Fruit fly (Drosophila melanogaster) S2 (cell line): ENCODE measurements around the gene Mocs1.
A peak's percentile ranks its signal among the peaks of the same experiment; 100 is the strongest.

Experiments used
- CG8478 ChIP-seq: fragments of >200 bp; optimal IDR thresholded peaks from 2 replicates; lab custom pipeline; 2018
- CTCF ChIP-seq, 2 experiments: fragments of >200 bp; optimal IDR thresholded peaks; 2 replicates each; lab custom pipeline; 2018

The Mocs1 gene

dm6 chr3L:11070372-11070854 is at the start of gene Mocs1:
TSS of gene Mocs1 (plus strand) at chr3L:11070526.
- TF ChIP-seq CG8478 (lab: Kevin White, UChicago) (no peak), CTCF (optimal IDR thresholded peaks at IDR 0.05; lab: Kevin White, UChicago) (no peak)

- TF ChIP-seq CG8478 (lab: Kevin White, UChicago) (no peak), CTCF (optimal IDR thresholded peaks at IDR 0.05; lab: Kevin White, UChicago) (no peak)
Measured at dm6 chr3L:11021958-11022357, 48.4 kb upstream of the Mocs1 start.

- no peak for TF ChIP-seq CG8478 (lab: Kevin White, UChicago)
- no peak for TF ChIP-seq CTCF (optimal IDR thresholded peaks at IDR 0.05; lab: Kevin White, UChicago)
Measured at dm6 chr3L:11023235-11023634, 47.1 kb upstream of the Mocs1 start, which contains the start of gene Fad2. TSS of gene Fad2 (plus strand) at chr3L:11023535.

dm6 chr3L:11025261-11025660 is 45.1 kb upstream of the Mocs1 start, which contains the start of gene CG32079:
TSS of gene CG32079 (plus strand) at chr3L:11025561.
- TF ChIP-seq CTCF (optimal IDR thresholded peaks at IDR 0.05; lab: Kevin White, UChicago) (no peak), CG8478 (lab: Kevin White, UChicago) (no peak)

- no peak for TF ChIP-seq CG8478 (lab: Kevin White, UChicago)
- no peak for TF ChIP-seq CTCF (optimal IDR thresholded peaks at IDR 0.05; lab: Kevin White, UChicago)
Measured at dm6 chr3L:11027279-11027678, 43.0 kb upstream of the Mocs1 start, which contains the start of gene CG32081. TSS of gene CG32081 (plus strand) at chr3L:11027579.

dm6 chr3L:11031784-11032183 is 38.5 kb upstream of the Mocs1 start:
- TF ChIP-seq CG8478 (lab: Kevin White, UChicago) (no peak), CTCF (optimal IDR thresholded peaks at IDR 0.05; lab: Kevin White, UChicago) (no peak)

dm6 chr3L:11033327-11033975 is 36.9 kb upstream of the Mocs1 start:
- TF ChIP-seq CTCF (optimal IDR thresholded peaks at IDR 0.05; lab: Kevin White, UChicago) (no peak), CG8478 (lab: Kevin White, UChicago) (no peak)

- TF ChIP-seq CG8478 (lab: Kevin White, UChicago) (no peak), CTCF (optimal IDR thresholded peaks at IDR 0.05; lab: Kevin White, UChicago) (no peak)
Measured at dm6 chr3L:11035039-11035438, 35.3 kb upstream of the Mocs1 start.

dm6 chr3L:11041193-11041592 is 29.1 kb upstream of the Mocs1 start:
- TF ChIP-seq CG8478 (lab: Kevin White, UChicago) (no peak), CTCF (optimal IDR thresholded peaks at IDR 0.05; lab: Kevin White, UChicago) (peak; percentile 88 to 91)

dm6 chr3L:11043650-11044049 is 26.7 kb upstream of the Mocs1 start:
- no peak for TF ChIP-seq CTCF (optimal IDR thresholded peaks at IDR 0.05; lab: Kevin White, UChicago)
- no peak for TF ChIP-seq CG8478 (lab: Kevin White, UChicago)

- TF ChIP-seq CG8478 (lab: Kevin White, UChicago) (no peak), CTCF (optimal IDR thresholded peaks at IDR 0.05; lab: Kevin White, UChicago) (no peak)
Measured at dm6 chr3L:11045009-11045408, 25.3 kb upstream of the Mocs1 start.

- no peak for TF ChIP-seq CG8478 (lab: Kevin White, UChicago)
- TF ChIP-seq CTCF (optimal IDR thresholded peaks at IDR 0.05; lab: Kevin White, UChicago) = no peak
Measured at dm6 chr3L:11046559-11046958, 23.8 kb upstream of the Mocs1 start.

dm6 chr3L:11047877-11048276 is 22.4 kb upstream of the Mocs1 start:
- TF ChIP-seq CG8478 (lab: Kevin White, UChicago) = no peak
- peak; percentile 98 to 99 for TF ChIP-seq CTCF (optimal IDR thresholded peaks at IDR 0.05; lab: Kevin White, UChicago)

dm6 chr3L:11049414-11049813 is 20.9 kb upstream of the Mocs1 start:
- TF ChIP-seq CG8478 (lab: Kevin White, UChicago) = no peak
- no peak for TF ChIP-seq CTCF (optimal IDR thresholded peaks at IDR 0.05; lab: Kevin White, UChicago)

- TF ChIP-seq CTCF (optimal IDR thresholded peaks at IDR 0.05; lab: Kevin White, UChicago) (no peak), CG8478 (lab: Kevin White, UChicago) (no peak)
Measured at dm6 chr3L:11051271-11051670, 19.1 kb upstream of the Mocs1 start, which contains the start of gene CG43693. TSS of gene CG43693 (minus strand) at chr3L:11051371.
